Fruit fly (Drosophila melanogaster) whole organism: ENCODE results near the gene CG13982.

Experiments used
- CG8478 ChIP-seq: fragments of >200 bp; optimal IDR thresholded peaks from 2 replicates; lab custom pipeline; 2018; ENCODE audit warnings: inconsistent platforms
- EcR ChIP-seq, 2 experiments: fragments of >200 bp; optimal IDR thresholded peaks; 2 replicates each; lab custom pipeline; 2017; ENCODE audit warnings: missing biosample characterization in 2 of 2, missing genetic modification characterization in 2 of 2, missing genetic modification reagents in 2 of 2
- psq ChIP-seq: fragments of >200 bp; optimal IDR thresholded peaks from 2 replicates; lab custom pipeline; 2017
- usp ChIP-seq: fragments of >200 bp; optimal IDR thresholded peaks from 2 replicates; lab custom pipeline; 2017; ENCODE audit warnings: missing biosample characterization, missing genetic modification characterization, mixed read lengths

DNA sequence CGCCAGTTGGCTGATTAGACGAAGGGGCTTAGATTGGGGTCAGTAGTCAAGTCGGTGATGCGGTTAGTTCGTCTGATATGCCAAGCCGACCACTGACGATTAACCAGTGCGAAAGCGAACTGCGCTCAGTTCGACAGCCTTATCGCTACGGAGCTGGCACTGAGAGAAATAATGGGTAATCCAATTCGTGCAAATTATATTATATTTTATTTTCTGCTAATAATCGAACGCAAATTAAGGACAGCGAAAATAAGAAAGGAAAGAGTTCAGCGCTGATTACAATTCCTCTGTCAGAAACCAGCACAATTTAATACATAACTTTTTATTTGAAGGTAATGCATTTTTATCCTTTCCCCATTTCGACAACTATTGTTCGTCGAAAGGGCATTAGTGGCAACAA lies 15.0 kb upstream of the CG13982 start, which contains the start of gene CG42369:
- TF ChIP-seq CG8478 (no peak), usp (GFP tag; lab: Kevin White, UChicago) (no peak), EcR (GFP tag; optimal IDR thresholded peaks at IDR 0.05; lab: Kevin White, UChicago) (no peak), psq (lab: Kevin White, UChicago) (no peak)
